Fruit fly (Drosophila melanogaster): ENCODE results near the gene sav.

Gene sav

DNA sequence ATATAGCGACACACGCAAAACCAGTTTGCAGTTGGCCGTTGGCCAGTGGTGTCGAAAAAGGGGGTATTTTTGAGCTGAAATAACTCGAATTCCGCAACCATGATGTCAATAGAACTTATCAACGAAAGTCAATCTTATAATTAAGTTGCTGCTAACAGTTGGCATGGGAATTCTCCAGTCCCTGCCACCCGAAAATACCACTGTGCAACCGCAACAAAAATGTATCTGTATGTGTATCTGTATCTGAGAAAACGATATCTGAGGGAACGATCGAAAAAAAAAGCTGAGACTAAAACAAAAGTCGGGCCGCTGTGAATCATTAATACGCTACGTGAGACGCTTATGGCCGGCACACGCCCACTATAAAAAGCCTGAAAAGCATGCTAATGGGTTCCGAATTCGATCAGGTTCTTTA lies 14.6 kb downstream of the sav start (continued):
- TF ChIP-seq CG1233 (GFP tag; optimal IDR thresholded peaks at IDR 0.05): peak; percentile 22
- peak; percentile 24 for TF ChIP-seq CG18619 (GFP tag; optimal IDR thresholded peaks at IDR 0.05)
- peak; percentile 4 for TF ChIP-seq CG10543 (GFP tag; optimal IDR thresholded peaks at IDR 0.05)
- TF ChIP-seq Mrtf (GFP tag; IDR thresholded peaks at IDR 0.05): peak; percentile 55; the same call in 1 of the 3 replicates
- TF ChIP-seq Scr (GFP tag; IDR thresholded peaks at IDR 0.05; ENCODE audit: partially characterized antibody): no peak
- TF ChIP-seq CG9817 (tag; optimal IDR thresholded peaks at IDR 0.05): peak; percentile 43
- TF ChIP-seq Ets65A (GFP tag): peak; percentile 90
- TF ChIP-seq fd3F (GFP tag; optimal IDR thresholded peaks at IDR 0.05): peak; percentile 41
- TF ChIP-seq tx (GFP tag; optimal IDR thresholded peaks at IDR 0.05): peak; percentile 10
- no peak for TF ChIP-seq CG8089 (GFP tag; optimal IDR thresholded peaks at IDR 0.05)
- TF ChIP-seq CG10321 (GFP tag; IDR thresholded peaks at IDR 0.05): no peak
- TF ChIP-seq CG2678 (tag; optimal IDR thresholded peaks at IDR 0.05): peak; percentile 50
- no peak for TF ChIP-seq rib (GFP tag; IDR thresholded peaks at IDR 0.05)
- no peak for TF ChIP-seq ham (GFP tag; IDR thresholded peaks at IDR 0.05)
- TF ChIP-seq Sin3A (optimal IDR thresholded peaks at IDR 0.05): no peak
- no peak for TF ChIP-seq pnt (GFP tag; optimal IDR thresholded peaks at IDR 0.05)
- TF ChIP-seq CG15479 (GFP tag; optimal IDR thresholded peaks at IDR 0.05): no peak
- no peak for TF ChIP-seq yki (optimal IDR thresholded peaks at IDR 0.05)
- peak; percentile 50 for TF ChIP-seq PHDP (tag; optimal IDR thresholded peaks at IDR 0.05)
- no peak for TF ChIP-seq Hr39 (optimal IDR thresholded peaks at IDR 0.05)
- no peak for TF ChIP-seq MBD-R2 (GFP tag; IDR thresholded peaks at IDR 0.05)
- no peak for TF ChIP-seq CG7928 (GFP tag; optimal IDR thresholded peaks at IDR 0.05)
- TF ChIP-seq CG43689 (GFP tag; IDR thresholded peaks at IDR 0.05): no peak
- peak; percentile 92 for TF ChIP-seq Med (GFP tag)
- no peak for TF ChIP-seq sr (GFP tag; IDR thresholded peaks at IDR 0.05)
- TF ChIP-seq en (GFP tag; optimal IDR thresholded peaks at IDR 0.05): no peak
- TF ChIP-seq ken (GFP tag; IDR thresholded peaks at IDR 0.05): peak; percentile 8; the same call in 1 of the 3 replicates
- TF ChIP-seq bab2 (GFP tag; optimal IDR thresholded peaks at IDR 0.05): peak; percentile 23
- TF ChIP-seq pros (GFP tag; optimal IDR thresholded peaks at IDR 0.05): no peak
- TF ChIP-seq CG8290 (GFP tag; optimal IDR thresholded peaks at IDR 0.05): no peak
- TF ChIP-seq CG8290 (tag; optimal IDR thresholded peaks at IDR 0.05): peak in 1 of 2 experiments; percentile 77
- TF ChIP-seq Deaf1 (tag; optimal IDR thresholded peaks at IDR 0.05): no peak
- no peak for TF ChIP-seq Gsc (GFP tag; IDR thresholded peaks at IDR 0.05)
- TF ChIP-seq stc (GFP tag; IDR thresholded peaks at IDR 0.05): peak; percentile 25; the same call in 1 of the 2 replicates
- no peak for TF ChIP-seq disco-r (GFP tag; optimal IDR thresholded peaks at IDR 0.05)
- TF ChIP-seq CG2875 (GFP tag; optimal IDR thresholded peaks at IDR 0.05): no peak
- TF ChIP-seq Xbp1 (GFP tag; optimal IDR thresholded peaks at IDR 0.05): peak; percentile 38
- TF ChIP-seq CG33557 (GFP tag; optimal IDR thresholded peaks at IDR 0.05): no peak
- peak; percentile 20 for TF ChIP-seq CG16815 (GFP tag; optimal IDR thresholded peaks at IDR 0.05)
- no peak for TF ChIP-seq Doc2 (GFP tag; IDR thresholded peaks at IDR 0.05)
- peak; percentile 55 for TF ChIP-seq mam (GFP tag; optimal IDR thresholded peaks at IDR 0.05)
- no peak for TF ChIP-seq salm (tag; optimal IDR thresholded peaks at IDR 0.05)
- TF ChIP-seq p53 (GFP tag; optimal IDR thresholded peaks at IDR 0.05): no peak
- peak; percentile 31; the same call in 1 of the 2 replicates for TF ChIP-seq Xrp1 (GFP tag; IDR thresholded peaks at IDR 0.05)
- no peak for TF ChIP-seq dati (GFP tag; IDR thresholded peaks at IDR 0.05)
- TF ChIP-seq CG2712 (tag; optimal IDR thresholded peaks at IDR 0.05): peak; percentile 24
- TF ChIP-seq Hand (GFP tag; optimal IDR thresholded peaks at IDR 0.05): no peak
- TF ChIP-seq CG10431 (GFP tag; optimal IDR thresholded peaks at IDR 0.05): no peak
- TF ChIP-seq caup (GFP tag; optimal IDR thresholded peaks at IDR 0.05; ENCODE audit: severe bottlenecking): peak; percentile 40
- no peak for TF ChIP-seq Sox100B (GFP tag; optimal IDR thresholded peaks at IDR 0.05)
- TF ChIP-seq tio (GFP tag; optimal IDR thresholded peaks at IDR 0.05): no peak
- no peak for TF ChIP-seq twi (tag; optimal IDR thresholded peaks at IDR 0.05)
- no peak for TF ChIP-seq CG16863 (GFP tag; optimal IDR thresholded peaks at IDR 0.05)
